Fruit fly (Drosophila melanogaster): ENCODE data around the gene Synd.

Gene Synd

dm6 chr3R:20859845-20860244 lies 27.2 kb downstream of the Synd start, which contains the start of gene Ir93a:
TSS of gene Ir93a (minus strand) at chr3R:20859945.
- TF ChIP-seq Smox (GFP tag; optimal IDR thresholded peaks at IDR 0.05) (no peak), CG11294 (GFP tag; IDR thresholded peaks at IDR 0.05) (no peak), CG8319 (GFP tag; optimal IDR thresholded peaks at IDR 0.05) (no peak), Sox102F (GFP tag; optimal IDR thresholded peaks at IDR 0.05) (no peak), CG31627 (GFP tag; optimal IDR thresholded peaks at IDR 0.05) (no peak), CG34406 (GFP tag; optimal IDR thresholded peaks at IDR 0.05) (no peak), dac (GFP tag; optimal IDR thresholded peaks at IDR 0.05) (no peak), CG6163 (GFP tag; IDR thresholded peaks at IDR 0.05) (no peak), fd85E (GFP tag; optimal IDR thresholded peaks at IDR 0.05) (no peak), CG8119 (GFP tag; IDR thresholded peaks at IDR 0.05) (no peak), spab (GFP tag; optimal IDR thresholded peaks at IDR 0.05) (no peak), CG4318 (GFP tag; optimal IDR thresholded peaks at IDR 0.05) (no peak), pdm3 (GFP tag; optimal IDR thresholded peaks at IDR 0.05) (no peak)

dm6 chr3R:20866204-20866603 lies 33.6 kb downstream of the Synd start, which contains the start of gene KaiR1D:
TSS of gene KaiR1D (minus strand) at chr3R:20866231.
- TF ChIP-seq CG7368 (GFP tag; optimal IDR thresholded peaks at IDR 0.05) (peak; percentile 27), achi (GFP tag; optimal IDR thresholded peaks at IDR 0.05) (peak; percentile 38), dac (GFP tag; optimal IDR thresholded peaks at IDR 0.05) (no peak)

dm6 chr3R:20870736-20871135 lies 38.1 kb downstream of the Synd start, which contains the start of gene TotA:
TSS of gene TotA (plus strand) at chr3R:20871036.
- no peak for TF ChIP-seq CG7368 (GFP tag; optimal IDR thresholded peaks at IDR 0.05)
- TF ChIP-seq svp (GFP tag): no peak
- TF ChIP-seq Hr39 (GFP tag; optimal IDR thresholded peaks at IDR 0.05): no peak
- no peak for TF ChIP-seq pdm3 (GFP tag; optimal IDR thresholded peaks at IDR 0.05)

dm6 chr3R:20872688-20873087 lies 40.1 kb downstream of the Synd start, which contains the start of gene TotC:
TSS of gene TotC (plus strand) at chr3R:20872988.
- TF ChIP-seq Ets21C (GFP tag; optimal IDR thresholded peaks at IDR 0.05): no peak
- no peak for TF ChIP-seq achi (GFP tag; optimal IDR thresholded peaks at IDR 0.05)
- no peak for TF ChIP-seq Met (GFP tag; optimal IDR thresholded peaks at IDR 0.05)
- TF ChIP-seq Blimp-1 (GFP tag; optimal IDR thresholded peaks at IDR 0.05): no peak
- TF ChIP-seq CG7368 (GFP tag; optimal IDR thresholded peaks at IDR 0.05): no peak
- no peak for TF ChIP-seq CG6792 (GFP tag; optimal IDR thresholded peaks at IDR 0.05)
- TF ChIP-seq Hr39 (GFP tag; optimal IDR thresholded peaks at IDR 0.05): no peak
- TF ChIP-seq CG3919 (GFP tag; optimal IDR thresholded peaks at IDR 0.05): no peak
- TF ChIP-seq eg (GFP tag; IDR thresholded peaks at IDR 0.05): no peak
- no peak for TF ChIP-seq Eip75B (GFP tag; optimal IDR thresholded peaks at IDR 0.05)

- TF ChIP-seq Eip75B (GFP tag; optimal IDR thresholded peaks at IDR 0.05) (no peak), CG11902 (GFP tag; optimal IDR thresholded peaks at IDR 0.05) (no peak), svp (GFP tag) (peak; percentile 53)
These were observed 41.0 kb downstream of the Synd start, which contains the start of gene TotB for dm6 chr3R:20873638-20874037. TSS of gene TotB (plus strand) at chr3R:20873938.

dm6 chr3R:20876680-20877079 lies 44.1 kb downstream of the Synd start:
- TF ChIP-seq achi (GFP tag; optimal IDR thresholded peaks at IDR 0.05): no peak
- TF ChIP-seq CG9139 (GFP tag; optimal IDR thresholded peaks at IDR 0.05): no peak
- TF ChIP-seq CG15336 (GFP tag; IDR thresholded peaks at IDR 0.05): no peak

dm6 chr3R:20877436-20877835 lies 44.8 kb downstream of the Synd start, which contains the start of gene TotZ:
TSS of gene TotZ (plus strand) at chr3R:20877736.
- TF ChIP-seq Hr39 (GFP tag; optimal IDR thresholded peaks at IDR 0.05) (no peak), net (GFP tag; optimal IDR thresholded peaks at IDR 0.05) (no peak), svp (GFP tag) (peak; percentile 86), Sox14 (GFP tag; optimal IDR thresholded peaks at IDR 0.05) (no peak), fd85E (GFP tag; optimal IDR thresholded peaks at IDR 0.05) (no peak), CG11762 (GFP tag; optimal IDR thresholded peaks at IDR 0.05; ENCODE audit: insufficient read depth) (no peak), Ets96B (tag; optimal IDR thresholded peaks at IDR 0.05) (no peak)
